Fruit fly (Drosophila melanogaster) whole organism, prepupa: ENCODE measurements around the gene osk.

Source experiments
- CG1621 ChIP-seq: fragments of 200-800 bp; sonication (Bioruptor generic); optimal IDR thresholded peaks from 3 replicates; lab custom pipeline; 2018; ENCODE audit warnings: missing biosample characterization, mild to moderate bottlenecking, missing genetic modification characterization
- CG3919 ChIP-seq: fragments of 200-800 bp; sonication (Bioruptor generic); optimal IDR thresholded peaks from 3 replicates; lab custom pipeline; 2016; ENCODE audit warnings: missing biosample characterization, missing genetic modification characterization
- Ets21C ChIP-seq: fragments of 200-800 bp; sonication (Bioruptor generic); optimal IDR thresholded peaks from 3 replicates; lab custom pipeline; 2016; ENCODE audit warnings: missing biosample characterization, missing genetic modification characterization
- Hr39 ChIP-seq: fragments of 200-800 bp; sonication (Bioruptor generic); optimal IDR thresholded peaks from 2 replicates; lab custom pipeline; 2016; ENCODE audit warnings: missing biosample characterization, missing genetic modification characterization

dm6 chr3R:8925924-8926553 lies 8.9 kb upstream of the osk start:
- TF ChIP-seq CG1621 (tag; lab: Kevin White, UChicago): peak; percentile 92
- TF ChIP-seq Hr39 (GFP tag; lab: Kevin White, UChicago): peak; percentile 95
- TF ChIP-seq Ets21C (GFP tag; lab: Kevin White, UChicago): peak; percentile 92
- peak; percentile 94 for TF ChIP-seq CG3919 (GFP tag; lab: Kevin White, UChicago)
